Worm (Caenorhabditis elegans) whole organism, L3 larva: ENCODE measurements around the gene C09E7.8.

Experiments
- ZK546.5 ChIP-seq: sonication (generic microtip); optimal IDR thresholded peaks from 2 replicates; lab custom pipeline; 2017; ENCODE audit warnings: missing biosample characterization, missing genetic modification characterization
- aly-2 ChIP-seq: fragments of 150-350 bp; optimal IDR thresholded peaks from 2 replicates; lab custom pipeline; 2014; ENCODE audit warnings: missing biosample characterization, missing genetic modification characterization
- ama-1 ChIP-seq: fragments of 150-350 bp; optimal IDR thresholded peaks from 2 replicates; lab custom pipeline; 2018
- ceh-16 ChIP-seq: sonication (generic microtip); optimal IDR thresholded peaks from 2 replicates; lab custom pipeline; 2017; ENCODE audit warnings: missing biosample characterization, missing genetic modification characterization
- ceh-28 ChIP-seq: fragments of 150-350 bp; optimal IDR thresholded peaks from 2 replicates; lab custom pipeline; 2014; ENCODE audit warnings: missing biosample characterization, missing genetic modification reagents, missing genetic modification characterization
- ceh-82 ChIP-seq: fragments of 150-350 bp; optimal IDR thresholded peaks from 2 replicates; lab custom pipeline; 2014; ENCODE audit warnings: missing biosample characterization, missing genetic modification characterization
- ceh-9 ChIP-seq: sonication (generic microtip); optimal IDR thresholded peaks from 2 replicates; lab custom pipeline; 2018; ENCODE audit warnings: missing biosample characterization, missing genetic modification characterization
- egl-27 ChIP-seq: sonication (generic microtip); optimal IDR thresholded peaks from 4 replicates; lab custom pipeline; 2017; ENCODE audit warnings: missing biosample characterization, missing genetic modification reagents, missing genetic modification characterization
- egl-5 ChIP-seq: fragments of 150-350 bp; optimal IDR thresholded peaks from 2 replicates; lab custom pipeline; 2017; ENCODE audit warnings: missing biosample characterization, missing genetic modification reagents, missing genetic modification characterization, inconsistent platforms
- elt-1 ChIP-seq: fragments of 150-350 bp; optimal IDR thresholded peaks from 2 replicates; lab custom pipeline; 2014; ENCODE audit warnings: missing biosample characterization, missing genetic modification characterization
- elt-2 ChIP-seq: sonication (generic microtip); optimal IDR thresholded peaks from 2 replicates; lab custom pipeline; 2016; ENCODE audit warnings: missing genetic modification reagents, mild to moderate bottlenecking, missing genetic modification characterization, missing compliant biosample characterization
- elt-3 ChIP-seq, 3 experiments: fragments of 150-350 bp in 1 of 3; sonication (generic microtip) in 2 of 3; optimal IDR thresholded peaks; 2 replicates in 2 of 3; 4 replicates in 1 of 3; lab custom pipeline; 2014 to 2017; ENCODE audit warnings: missing biosample characterization in 3 of 3, missing genetic modification characterization in 3 of 3
- eor-1 ChIP-seq, 2 experiments: fragments of 150-350 bp; optimal IDR thresholded peaks; 2 replicates each; lab custom pipeline; 2014 to 2018; ENCODE audit warnings: missing biosample characterization in 2 of 2, missing genetic modification characterization in 2 of 2
- fkh-10 ChIP-seq: sonication (generic microtip); optimal IDR thresholded peaks from 2 replicates; lab custom pipeline; 2017; ENCODE audit warnings: missing biosample characterization, missing genetic modification reagents, missing genetic modification characterization
- fkh-2 ChIP-seq: fragments of 150-350 bp; optimal IDR thresholded peaks from 2 replicates; lab custom pipeline; 2014; ENCODE audit warnings: missing biosample characterization, missing genetic modification reagents, missing genetic modification characterization
- hmg-11 ChIP-seq: sonication (generic microtip); optimal IDR thresholded peaks from 2 replicates; lab custom pipeline; 2016; ENCODE audit warnings: missing genetic modification characterization, missing compliant biosample characterization
- jun-1 ChIP-seq: fragments of 150-350 bp; optimal IDR thresholded peaks from 2 replicates; lab custom pipeline; 2014; ENCODE audit warnings: missing biosample characterization, missing genetic modification reagents, missing genetic modification characterization
- lin-15B ChIP-seq: fragments of 150-350 bp; optimal IDR thresholded peaks from 2 replicates; lab custom pipeline; 2014; ENCODE audit warnings: missing biosample characterization, missing genetic modification characterization
- lin-39 ChIP-seq: fragments of 150-350 bp; optimal IDR thresholded peaks from 2 replicates; lab custom pipeline; 2018; ENCODE audit warnings: missing biosample characterization, missing genetic modification reagents, missing genetic modification characterization
- lsy-12 ChIP-seq: sonication (generic microtip); optimal IDR thresholded peaks from 2 replicates; lab custom pipeline; 2016; ENCODE audit warnings: mild to moderate bottlenecking, missing genetic modification characterization, missing compliant biosample characterization
- mdl-1 ChIP-seq: fragments of 150-350 bp; optimal IDR thresholded peaks from 2 replicates; lab custom pipeline; 2014; ENCODE audit warnings: missing biosample characterization, missing genetic modification characterization
- mml-1 ChIP-seq: fragments of 150-350 bp; sonication (generic microtip); optimal IDR thresholded peaks from 3 replicates; lab custom pipeline; 2014; ENCODE audit warnings: missing biosample characterization, missing genetic modification characterization
- nfya-1 ChIP-seq: sonication (generic microtip); optimal IDR thresholded peaks from 2 replicates; lab custom pipeline; 2017; ENCODE audit warnings: missing genetic modification characterization, mild to moderate bottlenecking, missing compliant biosample characterization, antibody characterized with exemption, moderate library complexity; ENCODE audit not compliant: insufficient read depth
- nhr-11 ChIP-seq: fragments of 150-350 bp; optimal IDR thresholded peaks from 2 replicates; lab custom pipeline; 2014; ENCODE audit warnings: missing biosample characterization, missing genetic modification characterization
- nhr-12 ChIP-seq: fragments of 150-350 bp; optimal IDR thresholded peaks from 2 replicates; lab custom pipeline; 2014; ENCODE audit warnings: missing biosample characterization, missing genetic modification characterization
- nhr-23 ChIP-seq: fragments of 150-350 bp; optimal IDR thresholded peaks from 2 replicates; lab custom pipeline; 2014; ENCODE audit warnings: missing biosample characterization, missing genetic modification reagents, missing genetic modification characterization
- nhr-237 ChIP-seq: fragments of 150-350 bp; optimal IDR thresholded peaks from 2 replicates; lab custom pipeline; 2014; ENCODE audit warnings: missing biosample characterization, missing genetic modification characterization
- nhr-25 ChIP-seq: sonication (generic microtip); optimal IDR thresholded peaks from 2 replicates; lab custom pipeline; 2017; ENCODE audit warnings: missing biosample characterization, missing genetic modification characterization
- nhr-43 ChIP-seq: sonication (generic microtip); optimal IDR thresholded peaks from 2 replicates; lab custom pipeline; 2016; ENCODE audit warnings: mild to moderate bottlenecking, missing genetic modification characterization, missing compliant biosample characterization; ENCODE audit not compliant: poor library complexity, severe bottlenecking
- nhr-67 ChIP-seq: fragments of 150-350 bp; optimal IDR thresholded peaks from 2 replicates; lab custom pipeline; 2014; ENCODE audit warnings: missing biosample characterization, missing genetic modification characterization
- pha-4 ChIP-seq: fragments of 150-350 bp; optimal IDR thresholded peaks from 2 replicates; lab custom pipeline; 2014; ENCODE audit warnings: missing biosample characterization, missing genetic modification reagents, missing genetic modification characterization
- pqm-1 ChIP-seq: fragments of 150-350 bp; optimal IDR thresholded peaks from 2 replicates; lab custom pipeline; 2017; ENCODE audit warnings: missing biosample characterization, missing genetic modification characterization, inconsistent platforms
- snpc-4 ChIP-seq: fragments of 150-350 bp; optimal IDR thresholded peaks from 2 replicates; lab custom pipeline; 2014; ENCODE audit warnings: missing biosample characterization, missing genetic modification characterization
- tbx-2 ChIP-seq: sonication (generic microtip); optimal IDR thresholded peaks from 2 replicates; lab custom pipeline; 2016; ENCODE audit warnings: mild to moderate bottlenecking, missing genetic modification characterization, missing compliant biosample characterization
- unc-39 ChIP-seq: sonication (generic microtip); optimal IDR thresholded peaks from 4 replicates; lab custom pipeline; 2017; ENCODE audit warnings: missing biosample characterization, missing genetic modification characterization
- ztf-4 ChIP-seq: fragments of 150-350 bp; optimal IDR thresholded peaks from 2 replicates; lab custom pipeline; 2014; ENCODE audit warnings: missing biosample characterization, missing genetic modification characterization

C09E7.8 gene

DNA sequence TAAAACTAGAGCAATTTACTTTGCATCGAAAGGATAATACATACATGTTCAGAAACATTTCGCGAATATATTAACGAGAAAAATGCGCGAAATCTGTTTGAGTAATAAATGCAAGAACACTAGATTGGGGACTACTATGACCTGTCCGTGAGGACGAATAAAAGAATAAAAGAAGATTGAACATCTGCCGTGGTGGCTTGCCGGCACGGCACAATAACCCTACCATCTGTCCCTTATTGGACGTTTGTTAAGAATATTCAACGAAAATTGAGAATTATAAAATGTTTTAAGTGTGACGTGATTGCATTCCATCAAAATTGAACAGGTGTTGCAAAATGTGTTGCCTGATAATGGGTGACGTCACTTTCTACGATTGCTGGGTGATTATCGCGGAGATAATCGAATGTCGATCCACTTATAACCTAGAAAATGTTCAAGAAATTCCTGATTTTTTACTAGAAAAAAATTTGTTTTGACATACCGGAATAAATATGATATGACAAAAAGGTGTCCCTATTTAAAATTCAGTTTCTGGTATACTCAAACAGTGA, 47.1 kb upstream of the C09E7.8 start:
- TF ChIP-seq nhr-43 (tag; lab: Kevin White, UChicago): no peak
- TF ChIP-seq nhr-23 (tag; lab: Kevin White, UChicago): peak; percentile 16
- TF ChIP-seq elt-1 (tag; lab: Kevin White, UChicago): peak; percentile 71

DNA sequence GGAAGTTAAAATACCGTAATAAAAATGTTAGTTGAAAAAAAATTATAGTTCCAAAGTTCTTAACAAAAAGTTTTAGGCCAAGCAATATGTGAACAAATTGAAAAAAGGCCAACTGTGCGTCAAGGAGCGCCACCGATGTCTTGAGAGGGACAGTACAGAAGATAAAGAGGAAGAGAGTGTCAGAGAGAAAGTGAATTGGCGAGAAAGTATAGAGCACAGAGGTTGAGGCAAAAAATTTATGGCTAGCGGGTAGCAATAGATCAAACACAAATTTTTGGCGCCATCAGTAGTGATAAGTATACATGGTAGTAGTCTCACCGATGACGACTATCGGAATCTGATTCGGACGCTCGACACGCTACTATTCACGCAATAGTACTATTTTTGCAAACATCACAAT, 45.9 kb upstream of the C09E7.8 start:
- no peak for TF ChIP-seq nhr-67 (tag; lab: Kevin White, UChicago)
- TF ChIP-seq lsy-12 (tag; lab: Kevin White, UChicago): no peak
- TF ChIP-seq nfya-1: peak; percentile 23
- no peak for TF ChIP-seq pha-4 (tag; lab: Kevin White, UChicago)
- no peak for TF ChIP-seq ceh-16
- TF ChIP-seq ceh-28 (tag; lab: Kevin White, UChicago): no peak
- TF ChIP-seq ztf-4 (tag; lab: Kevin White, UChicago): no peak
- no peak for TF ChIP-seq elt-1 (tag; lab: Kevin White, UChicago)
- TF ChIP-seq ceh-9 (tag; lab: Kevin White, UChicago): no peak
- TF ChIP-seq aly-2 (tag; lab: Kevin White, UChicago): no peak
- TF ChIP-seq fkh-2: no peak
- TF ChIP-seq elt-2 (tag; lab: Kevin White, UChicago): peak; percentile 56
- TF ChIP-seq unc-39 (tag; lab: Kevin White, UChicago): no peak
- TF ChIP-seq mml-1 (tag; lab: Kevin White, UChicago): no peak
- TF ChIP-seq pqm-1 (tag; lab: Kevin White, UChicago): peak; percentile 44
- TF ChIP-seq ceh-82 (tag; lab: Kevin White, UChicago): no peak
- TF ChIP-seq lin-39: no peak
- TF ChIP-seq nhr-11 (tag; lab: Kevin White, UChicago): no peak
- no peak for TF ChIP-seq fkh-10 (GFP tag; lab: Kevin White, UChicago)
- TF ChIP-seq egl-5 (tag; lab: Kevin White, UChicago): no peak
- no peak for TF ChIP-seq nhr-237 (tag; lab: Kevin White, UChicago)
- TF ChIP-seq tbx-2 (tag; lab: Kevin White, UChicago): no peak
- no peak for TF ChIP-seq mdl-1 (tag; lab: Kevin White, UChicago)
- TF ChIP-seq lin-15B (tag; lab: Kevin White, UChicago): no peak
- peak; percentile 51 for TF ChIP-seq ama-1 (lab: Kevin White, UChicago)
- TF ChIP-seq hmg-11 (tag; lab: Kevin White, UChicago): no peak
- TF ChIP-seq, all 47 proteins: peak for 4

DNA sequence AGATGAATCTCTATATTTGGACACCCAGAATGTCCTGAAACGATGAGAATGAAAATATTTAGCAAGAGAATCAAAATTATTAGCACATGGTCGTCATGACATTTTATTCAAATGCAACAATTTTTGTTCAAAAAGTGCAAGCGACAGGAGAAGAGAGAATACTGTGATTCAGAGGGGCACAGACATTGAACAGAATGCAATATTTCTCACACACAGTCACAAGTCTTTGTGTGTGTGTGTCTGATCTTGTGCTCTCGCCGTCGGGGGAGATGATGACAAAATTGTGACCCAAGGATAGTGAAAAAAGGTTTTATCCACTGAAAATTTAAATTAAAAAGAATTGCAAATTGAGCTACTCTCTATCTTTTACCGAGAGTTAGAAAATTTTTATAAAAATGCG, 44.8 kb upstream of the C09E7.8 start:
- no peak for TF ChIP-seq ceh-9 (tag; lab: Kevin White, UChicago)
- no peak for TF ChIP-seq elt-3 (tag; optimal IDR thresholded peaks at IDR 0.05; lab: Kevin White, UChicago)
- TF ChIP-seq snpc-4 (tag; lab: Kevin White, UChicago): no peak
- no peak for TF ChIP-seq ceh-28 (tag; lab: Kevin White, UChicago)
- TF ChIP-seq egl-27 (tag; lab: Kevin White, UChicago): no peak
- no peak for TF ChIP-seq pha-4 (tag; lab: Kevin White, UChicago)
- no peak for TF ChIP-seq nhr-12 (tag; lab: Kevin White, UChicago)
- no peak for TF ChIP-seq nhr-23 (tag; lab: Kevin White, UChicago)
- no peak for TF ChIP-seq nhr-25 (tag; lab: Kevin White, UChicago)
- no peak for TF ChIP-seq unc-39 (tag; lab: Kevin White, UChicago)
- no peak for TF ChIP-seq nhr-237 (tag; lab: Kevin White, UChicago)
- TF ChIP-seq nhr-11 (tag; lab: Kevin White, UChicago): no peak
- no peak for TF ChIP-seq hmg-11 (tag; lab: Kevin White, UChicago)
- TF ChIP-seq eor-1 (tag; optimal IDR thresholded peaks at IDR 0.05; lab: Kevin White, UChicago): no peak
- no peak for TF ChIP-seq mml-1 (tag; lab: Kevin White, UChicago)
- no peak for TF ChIP-seq jun-1 (tag; lab: Kevin White, UChicago)
- no peak for TF ChIP-seq lsy-12 (tag; lab: Kevin White, UChicago)
- TF ChIP-seq, all 47 proteins: peak for 0

DNA sequence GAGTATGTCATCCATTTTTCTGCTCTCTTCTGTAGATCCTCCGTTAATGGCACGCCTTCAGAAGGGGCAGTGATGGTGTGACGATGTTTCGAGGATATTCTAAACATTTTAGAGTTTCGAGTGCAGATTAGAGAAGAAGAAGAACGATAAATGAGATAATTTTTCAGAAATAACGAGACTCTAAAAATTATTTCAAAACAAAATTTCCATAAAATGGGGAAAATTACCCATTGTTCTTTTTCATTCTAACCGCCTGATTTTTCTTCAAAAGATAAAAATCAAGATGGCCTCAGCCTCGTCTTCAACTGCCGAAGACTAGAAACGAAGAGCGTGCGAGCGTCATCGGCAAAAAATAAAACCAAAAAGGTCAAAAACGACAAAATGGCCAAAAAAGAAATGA, 42.7 kb upstream of the C09E7.8 start, which contains the start of gene let-765:
Gene let-765, minus strand, starts transcription at position 101 of the 400 bp plus-strand sequence.
- TF ChIP-seq nhr-25 (tag; lab: Kevin White, UChicago) (peak; percentile 33), ZK546.5 (tag; lab: Kevin White, UChicago) (no peak)
